Worm (Caenorhabditis elegans): ENCODE results near the gene phy-3.

DNA sequence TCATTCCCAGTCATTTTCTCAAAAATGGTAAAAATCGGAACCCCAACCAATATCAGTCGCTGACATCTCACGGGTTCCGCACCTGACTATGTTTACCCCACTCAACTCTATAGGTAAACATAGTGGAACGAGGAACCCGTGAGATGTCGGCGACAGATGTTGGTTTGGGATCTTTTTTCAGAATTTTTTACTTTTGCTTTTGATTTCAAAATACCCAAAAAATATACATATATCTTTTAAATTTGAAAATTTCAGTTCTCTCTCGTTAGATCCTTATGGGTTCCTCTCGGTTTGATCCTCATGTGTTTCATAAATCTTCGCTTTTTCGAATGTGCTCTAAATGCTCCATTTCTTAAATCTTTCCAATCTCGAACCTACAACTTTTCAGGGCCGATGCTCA lies 40.7 kb downstream of the phy-3 start, which contains the start of gene srw-23:
- no peak for TF ChIP-seq dpl-1 (GFP tag; optimal IDR thresholded peaks at IDR 0.05)
- no peak for TF ChIP-seq nhr-237 (tag; optimal IDR thresholded peaks at IDR 0.05)

Data from whole organism, L1 larva.